Worm (Caenorhabditis elegans): ENCODE data around the gene Y43C5B.2.

Gene Y43C5B.2

DNA sequence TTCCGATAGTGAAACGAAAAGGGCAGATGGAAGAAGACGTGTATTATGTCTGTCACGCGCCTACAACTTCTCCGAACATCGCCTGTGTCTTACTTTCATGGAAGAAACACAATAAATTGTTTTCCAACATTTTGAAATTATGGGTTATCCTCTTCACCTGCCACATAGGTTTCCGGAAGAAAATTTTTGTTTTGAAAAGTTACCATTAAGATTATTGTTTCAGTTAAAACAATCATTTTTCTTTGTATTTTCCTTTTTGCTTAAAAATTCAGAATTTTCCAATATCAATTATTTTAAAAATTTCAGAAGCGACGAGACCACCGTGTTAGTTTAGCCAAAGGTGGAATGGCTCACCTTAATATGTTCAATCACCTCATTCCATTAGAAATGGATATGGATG, 22.5 kb upstream of the Y43C5B.2 start, which contains the start of gene mask-1:
Gene mask-1 (plus strand): TSS at position 301 of the 400 bp plus-strand sequence.
- TF ChIP-seq klf-2 (GFP tag; conservative IDR thresholded peaks at IDR 0.05) = no peak

DNA sequence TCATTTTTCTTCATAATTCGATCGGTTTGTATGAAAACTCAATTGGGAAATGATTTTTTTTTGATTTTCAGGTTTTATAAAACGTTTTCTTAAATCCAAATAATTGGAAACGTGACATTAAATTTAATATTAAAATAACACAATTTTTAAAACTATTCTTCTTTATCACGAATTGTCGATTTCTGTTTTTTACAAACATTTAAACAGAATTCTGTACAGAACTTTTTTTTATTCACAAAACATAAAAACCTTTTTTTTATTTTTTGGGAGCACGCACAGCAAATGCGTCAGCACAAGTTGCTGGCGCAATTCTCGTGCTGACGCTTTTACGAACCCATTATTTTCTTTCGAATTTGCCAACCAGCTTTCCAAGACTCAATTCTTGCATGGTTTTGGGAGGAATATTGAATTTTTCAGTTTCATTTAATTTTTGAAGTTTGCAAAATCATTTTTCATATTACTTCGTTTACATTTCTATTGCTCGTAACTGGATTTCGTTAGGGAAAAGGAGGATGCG, 21.7 kb upstream of the Y43C5B.2 start, which contains the start of gene mpz-5:
Gene mpz-5 (minus strand): TSS at position 51 of the 517 bp plus-strand sequence.
- TF ChIP-seq ztf-23 (GFP tag; IDR thresholded peaks at IDR 0.05) (0 out of 2 replicates have a peak, but pooled peaks have one; percentile 56), klf-2 (GFP tag; conservative IDR thresholded peaks at IDR 0.05) (no peak), tab-1 (GFP tag; IDR thresholded peaks at IDR 0.05) (no peak), T22C8.4 (GFP tag; IDR thresholded peaks at IDR 0.05) (no peak), ref-1 (GFP tag; conservative IDR thresholded peaks at IDR 0.05) (no peak), flt-1 (GFP tag; IDR thresholded peaks at IDR 0.05) (0 out of 2 replicates have a peak, but pooled peaks have one; percentile 46), med-1 (GFP tag; optimal IDR thresholded peaks at IDR 0.05; ENCODE audit: insufficient read depth) (peak; percentile 20), cog-1 (tag; optimal IDR thresholded peaks at IDR 0.05) (no peak), ztf-29 (GFP tag; IDR thresholded peaks at IDR 0.05) (0 out of 2 replicates have a peak, but pooled peaks have one; percentile 26)

DNA sequence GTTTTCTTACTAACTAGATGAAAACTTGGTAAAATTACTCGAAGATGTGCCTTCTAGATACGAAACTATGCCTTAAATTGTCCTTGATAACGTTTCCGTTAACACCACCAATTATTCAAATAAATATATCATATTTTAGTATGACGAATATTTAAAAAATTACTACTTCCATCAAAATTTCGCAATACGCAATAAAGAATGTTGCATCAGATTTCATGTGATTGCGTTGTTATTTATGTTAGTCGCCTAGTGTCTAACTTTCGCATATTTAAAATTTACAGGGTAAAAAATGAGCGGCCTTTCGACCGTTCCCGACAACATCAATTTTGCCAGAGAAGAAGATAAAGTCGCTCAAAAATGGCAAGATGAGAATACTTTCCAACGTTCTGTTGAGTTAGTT, 16.2 kb upstream of the Y43C5B.2 start, which contains the start of gene iars-1:
Gene iars-1 (plus strand): TSS at position 276 of the 400 bp plus-strand sequence.
- no peak for TF ChIP-seq ztf-29 (GFP tag; IDR thresholded peaks at IDR 0.05)
- TF ChIP-seq ref-1 (GFP tag; conservative IDR thresholded peaks at IDR 0.05) = no peak
- no peak for TF ChIP-seq flt-1 (GFP tag; IDR thresholded peaks at IDR 0.05)
- TF ChIP-seq T22C8.4 (GFP tag; IDR thresholded peaks at IDR 0.05) = no peak
- no peak for TF ChIP-seq tab-1 (GFP tag; IDR thresholded peaks at IDR 0.05)
- TF ChIP-seq ztf-23 (GFP tag; IDR thresholded peaks at IDR 0.05) = no peak
- no peak for TF ChIP-seq cog-1 (tag; optimal IDR thresholded peaks at IDR 0.05)
- TF ChIP-seq klf-2 (GFP tag; conservative IDR thresholded peaks at IDR 0.05) = no peak
- TF ChIP-seq med-1 (GFP tag; optimal IDR thresholded peaks at IDR 0.05; ENCODE audit: insufficient read depth) = no peak

DNA sequence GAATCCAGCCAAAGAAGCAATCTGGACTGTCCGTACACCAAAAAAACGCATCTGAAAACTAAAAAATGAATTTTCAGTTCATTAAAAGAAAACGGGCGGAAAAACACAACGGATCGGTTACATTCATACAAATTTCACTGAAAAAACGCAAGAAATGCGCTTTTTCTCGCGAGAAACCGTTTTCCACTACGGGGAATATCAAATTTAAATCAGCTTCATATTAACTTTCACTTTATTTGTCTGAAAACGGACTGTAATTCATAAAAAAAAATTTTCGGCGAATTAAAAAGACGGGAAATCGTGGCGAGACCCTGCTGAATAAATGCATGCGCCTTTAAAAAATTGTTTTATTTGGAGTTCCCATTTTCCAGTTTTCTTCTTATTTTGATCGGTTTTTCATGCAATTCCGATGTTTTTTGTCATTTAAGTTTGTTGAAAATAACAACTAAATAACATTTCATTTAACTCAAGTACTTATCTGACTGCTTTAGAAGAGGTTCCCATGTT, 15.7 kb upstream of the Y43C5B.2 start, which contains the start of gene pges-2:
Gene pges-2 (minus strand): TSS at position 51 of the 507 bp plus-strand sequence.
- TF ChIP-seq cog-1 (tag; optimal IDR thresholded peaks at IDR 0.05) = no peak
- TF ChIP-seq flt-1 (GFP tag; IDR thresholded peaks at IDR 0.05) = no peak

DNA sequence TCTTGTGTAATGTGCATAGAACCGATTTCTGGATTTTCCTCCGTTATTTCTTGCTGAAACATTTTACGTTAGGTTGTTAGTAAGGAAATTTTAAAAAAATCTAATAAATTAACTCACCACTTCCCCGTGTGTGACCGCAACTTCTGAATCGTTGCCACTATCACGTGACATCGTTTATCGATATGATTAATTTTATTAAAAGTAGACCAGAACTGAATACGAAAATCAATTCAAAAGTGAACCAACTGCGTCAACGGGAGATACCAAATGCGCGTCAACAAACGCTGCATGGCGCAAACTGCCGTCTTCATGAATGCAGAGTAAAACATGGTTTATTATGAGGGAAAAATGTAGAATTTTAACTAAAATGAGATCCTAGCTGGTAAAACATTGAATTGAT, 13.9 kb upstream of the Y43C5B.2 start, which contains the start of gene sir-2.1:
Gene sir-2.1 (minus strand): TSS at position 212 of the 400 bp plus-strand sequence.
- TF ChIP-seq ztf-29 (GFP tag; IDR thresholded peaks at IDR 0.05) = no peak
- no peak for TF ChIP-seq T22C8.4 (GFP tag; IDR thresholded peaks at IDR 0.05)
- no peak for TF ChIP-seq tab-1 (GFP tag; IDR thresholded peaks at IDR 0.05)
- TF ChIP-seq cog-1 (tag; optimal IDR thresholded peaks at IDR 0.05) = no peak
- TF ChIP-seq ref-1 (GFP tag; conservative IDR thresholded peaks at IDR 0.05) = no peak
- TF ChIP-seq klf-2 (GFP tag; conservative IDR thresholded peaks at IDR 0.05) = no peak

DNA sequence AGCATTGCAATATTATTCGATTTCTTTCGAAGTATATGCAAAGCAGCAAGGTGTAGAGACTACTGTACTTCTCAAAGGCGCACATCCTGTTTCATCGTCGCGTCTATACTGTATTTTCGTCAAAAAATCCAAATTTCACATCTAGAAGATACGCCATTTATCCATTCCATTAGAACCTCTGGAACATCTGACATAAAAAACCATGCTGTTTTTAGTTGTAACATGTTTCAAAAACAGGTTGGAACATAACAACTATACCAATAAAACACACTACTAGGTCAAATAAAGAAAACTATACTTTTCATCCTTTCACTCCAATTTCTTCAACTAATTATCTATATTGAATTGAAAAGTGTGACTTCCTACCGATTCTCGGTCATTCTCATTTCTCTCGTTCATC, 8.2 kb upstream of the Y43C5B.2 start, which contains the start of gene ugt-59:
Gene ugt-59 (plus strand): TSS at position 301 of the 400 bp plus-strand sequence.
- TF ChIP-seq flt-1 (GFP tag; IDR thresholded peaks at IDR 0.05) = no peak
- TF ChIP-seq klf-2 (GFP tag; conservative IDR thresholded peaks at IDR 0.05) = no peak
- no peak for TF ChIP-seq ztf-29 (GFP tag; IDR thresholded peaks at IDR 0.05)
- TF ChIP-seq tab-1 (GFP tag; IDR thresholded peaks at IDR 0.05) = no peak
- no peak for TF ChIP-seq med-1 (GFP tag; optimal IDR thresholded peaks at IDR 0.05; ENCODE audit: insufficient read depth)
- TF ChIP-seq ztf-23 (GFP tag; IDR thresholded peaks at IDR 0.05) = no peak
- no peak for TF ChIP-seq ref-1 (GFP tag; conservative IDR thresholded peaks at IDR 0.05)
- no peak for TF ChIP-seq cog-1 (tag; optimal IDR thresholded peaks at IDR 0.05)
- TF ChIP-seq T22C8.4 (GFP tag; IDR thresholded peaks at IDR 0.05) = no peak

DNA sequence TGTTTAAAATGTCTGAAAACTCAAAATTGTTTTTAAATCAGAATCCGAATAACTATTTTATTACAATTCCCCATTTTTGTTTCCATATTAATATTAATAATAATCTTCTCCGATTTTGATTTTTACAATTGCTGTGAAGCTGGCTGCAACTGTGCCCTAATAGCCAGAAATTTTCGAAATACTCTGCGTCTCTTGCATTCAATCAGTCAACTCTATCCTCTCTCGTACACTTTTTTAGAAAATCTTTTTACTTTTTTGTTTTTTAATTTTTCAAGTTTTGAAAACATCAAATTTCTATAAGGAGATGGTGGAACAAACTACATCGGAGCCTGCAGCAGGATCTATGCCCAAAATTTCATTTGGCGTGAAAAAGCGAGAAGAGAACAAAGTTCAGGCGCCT, 5.7 kb upstream of the Y43C5B.2 start, which contains the start of gene gkow-1:
Gene gkow-1 (plus strand): TSS at position 301 of the 400 bp plus-strand sequence.
- TF ChIP-seq klf-2 (GFP tag; conservative IDR thresholded peaks at IDR 0.05) (no peak), flt-1 (GFP tag; IDR thresholded peaks at IDR 0.05) (no peak), med-1 (GFP tag; optimal IDR thresholded peaks at IDR 0.05; ENCODE audit: insufficient read depth) (no peak), tab-1 (GFP tag; IDR thresholded peaks at IDR 0.05) (no peak), cog-1 (tag; optimal IDR thresholded peaks at IDR 0.05) (no peak), T22C8.4 (GFP tag; IDR thresholded peaks at IDR 0.05) (no peak), ztf-23 (GFP tag; IDR thresholded peaks at IDR 0.05) (no peak), ztf-29 (GFP tag; IDR thresholded peaks at IDR 0.05) (no peak), ref-1 (GFP tag; conservative IDR thresholded peaks at IDR 0.05) (no peak)

DNA sequence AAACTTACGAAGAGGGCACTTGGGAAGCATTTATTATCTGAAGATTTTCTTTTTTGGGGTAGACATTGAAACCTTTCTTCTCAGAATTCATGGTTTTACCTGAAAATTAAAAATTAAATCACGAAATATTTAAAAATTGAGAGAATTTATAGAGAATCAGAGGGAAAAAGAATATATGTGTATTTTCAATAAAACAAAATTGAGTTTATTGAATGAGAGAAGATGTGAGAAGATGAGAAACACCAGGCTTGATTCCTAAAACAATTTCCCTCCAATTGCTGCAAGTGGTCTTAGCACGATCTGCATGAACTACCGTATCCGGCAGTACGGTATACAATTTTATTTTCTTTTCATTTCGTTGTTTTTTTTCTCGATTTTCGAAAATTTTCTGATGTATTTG, 4.9 kb upstream of the Y43C5B.2 start, which contains the start of gene R11A8.1:
Gene R11A8.1 (minus strand): TSS at position 101 of the 400 bp plus-strand sequence.
- TF ChIP-seq tab-1 (GFP tag; IDR thresholded peaks at IDR 0.05) (no peak), ztf-23 (GFP tag; IDR thresholded peaks at IDR 0.05) (no peak), ztf-29 (GFP tag; IDR thresholded peaks at IDR 0.05) (no peak), med-1 (GFP tag; optimal IDR thresholded peaks at IDR 0.05; ENCODE audit: insufficient read depth) (no peak), flt-1 (GFP tag; IDR thresholded peaks at IDR 0.05) (no peak), cog-1 (tag; optimal IDR thresholded peaks at IDR 0.05) (no peak), klf-2 (GFP tag; conservative IDR thresholded peaks at IDR 0.05) (no peak), ref-1 (GFP tag; conservative IDR thresholded peaks at IDR 0.05) (no peak), T22C8.4 (GFP tag; IDR thresholded peaks at IDR 0.05) (no peak)

DNA sequence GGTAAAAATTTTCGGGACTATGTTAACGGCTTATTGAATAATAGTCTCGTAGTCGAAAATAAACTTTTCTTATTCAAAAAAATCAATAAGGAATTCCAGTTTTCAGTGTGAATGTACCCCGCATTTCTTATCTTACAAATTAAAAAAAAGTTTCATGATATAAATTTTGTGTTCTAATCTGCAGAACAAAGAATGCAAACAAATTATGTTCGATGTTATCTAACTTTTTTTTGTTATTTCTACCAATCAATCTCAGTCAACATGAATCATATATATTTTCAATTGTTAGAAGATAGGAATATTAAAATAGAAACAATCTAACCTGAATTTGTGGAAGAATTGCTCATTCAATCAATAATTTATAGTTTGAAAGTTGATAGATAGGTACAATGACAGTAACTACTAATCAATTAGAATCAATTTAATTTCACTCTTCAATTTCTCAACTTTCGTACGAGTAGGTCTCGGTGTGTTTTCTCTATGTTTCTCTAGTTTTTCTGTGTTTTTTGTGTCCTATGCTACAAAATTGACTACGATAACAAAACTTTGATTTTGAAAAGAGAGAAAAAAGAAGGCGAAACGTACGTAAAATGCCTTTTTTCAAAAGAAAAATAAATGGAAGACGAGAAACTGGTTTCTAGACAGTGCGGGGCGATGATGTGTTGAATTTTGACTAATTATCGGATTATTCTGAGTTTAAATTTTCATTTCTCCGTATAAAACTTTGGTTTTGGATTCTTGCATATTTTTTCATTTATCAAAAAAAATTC, 2.1 kb downstream of the Y43C5B.2 start, which contains the start of the genes unc-43 and Y43C5B.3:
Gene unc-43 (minus strand): TSS at position 347 of the 770 bp plus-strand sequence.
Gene Y43C5B.3 (plus strand): TSS at position 720 of the 770 bp plus-strand sequence.
- TF ChIP-seq ref-1 (GFP tag; conservative IDR thresholded peaks at IDR 0.05) = no peak
